Worm (Caenorhabditis elegans) whole organism, late embryonic: ENCODE data around the gene cpg-2.

Experiments
- C08G9.2 ChIP-seq: sonication (generic microtip); optimal IDR thresholded peaks from 2 replicates; lab custom pipeline; 2016; ENCODE audit warnings: mild to moderate bottlenecking, missing genetic modification characterization, moderate library complexity, missing compliant biosample characterization
- C38D4.7 ChIP-seq: fragments of 200-800 bp; sonication (Bioruptor generic); optimal IDR thresholded peaks from 2 replicates; lab custom pipeline; 2018; ENCODE audit warnings: mild to moderate bottlenecking, missing genetic modification characterization, moderate library complexity, missing compliant biosample characterization
- K09A11.1 ChIP-seq: sonication (generic microtip); optimal IDR thresholded peaks from 2 replicates; lab custom pipeline; 2017; ENCODE audit warnings: antibody characterized with exemption, mild to moderate bottlenecking, missing genetic modification characterization, missing compliant biosample characterization; ENCODE audit not compliant: insufficient read depth
- Y22D7AL.16 ChIP-seq: sonication (generic microtip); optimal IDR thresholded peaks from 2 replicates; lab custom pipeline; 2016; ENCODE audit warnings: missing genetic modification characterization, missing compliant biosample characterization
- ahr-1 ChIP-seq: sonication (generic microtip); optimal IDR thresholded peaks from 2 replicates; lab custom pipeline; 2016; ENCODE audit warnings: missing genetic modification characterization, missing compliant biosample characterization
- ceh-19 ChIP-seq: fragments of 200-800 bp; sonication (Bioruptor generic); optimal IDR thresholded peaks from 2 replicates; lab custom pipeline; 2018; ENCODE audit warnings: mild to moderate bottlenecking, missing genetic modification characterization, missing compliant biosample characterization
- ceh-2 ChIP-seq: sonication (generic microtip); optimal IDR thresholded peaks from 2 replicates; lab custom pipeline; 2016; ENCODE audit warnings: missing genotype, missing genetic modification characterization, missing compliant biosample characterization
- ceh-22 ChIP-seq: sonication (generic microtip); optimal IDR thresholded peaks from 2 replicates; lab custom pipeline; 2017; ENCODE audit warnings: missing biosample characterization, missing genetic modification characterization
- ceh-24 ChIP-seq: sonication (generic microtip); optimal IDR thresholded peaks from 2 replicates; lab custom pipeline; 2016; ENCODE audit warnings: mild to moderate bottlenecking, missing genetic modification characterization, missing compliant biosample characterization
- ceh-31 ChIP-seq: sonication (generic microtip); optimal IDR thresholded peaks from 2 replicates; lab custom pipeline; 2016; ENCODE audit warnings: missing genetic modification characterization, missing compliant biosample characterization
- ceh-34 ChIP-seq: sonication (generic microtip); optimal IDR thresholded peaks from 2 replicates; lab custom pipeline; 2016; ENCODE audit warnings: mild to moderate bottlenecking, missing genetic modification characterization, missing compliant biosample characterization
- ceh-6 ChIP-seq: fragments of 200-800 bp; sonication (Bioruptor generic); optimal IDR thresholded peaks from 2 replicates; lab custom pipeline; 2018; ENCODE audit warnings: mild to moderate bottlenecking, missing genetic modification characterization, missing compliant biosample characterization
- ceh-9 ChIP-seq: sonication (generic microtip); optimal IDR thresholded peaks from 2 replicates; lab custom pipeline; 2016; ENCODE audit warnings: mild to moderate bottlenecking, missing genetic modification characterization, inconsistent platforms, missing compliant biosample characterization
- dmd-4 ChIP-seq: sonication (generic microtip); optimal IDR thresholded peaks from 2 replicates; lab custom pipeline; 2016; ENCODE audit warnings: borderline replicate concordance, missing genetic modification characterization, missing compliant biosample characterization
- dve-1 ChIP-seq: sonication (generic microtip); optimal IDR thresholded peaks from 2 replicates; lab custom pipeline; 2017; ENCODE audit warnings: antibody characterized with exemption, mild to moderate bottlenecking, missing genetic modification characterization, missing compliant biosample characterization
- elt-4 ChIP-seq: sonication (generic microtip); optimal IDR thresholded peaks from 2 replicates; lab custom pipeline; 2016; ENCODE audit warnings: missing genetic modification characterization, missing compliant biosample characterization
- eyg-1 ChIP-seq: sonication (generic microtip); optimal IDR thresholded peaks from 2 replicates; lab custom pipeline; 2016; ENCODE audit warnings: missing genotype, missing genetic modification characterization, missing compliant biosample characterization
- fax-1 ChIP-seq: sonication (generic microtip); optimal IDR thresholded peaks from 2 replicates; lab custom pipeline; 2016; ENCODE audit warnings: missing genotype, missing genetic modification characterization, missing compliant biosample characterization
- gmeb-2 ChIP-seq: sonication (generic microtip); optimal IDR thresholded peaks from 2 replicates; lab custom pipeline; 2016; ENCODE audit warnings: missing genetic modification characterization, inconsistent platforms, missing compliant biosample characterization
- hlh-15 ChIP-seq: sonication (generic microtip); optimal IDR thresholded peaks from 2 replicates; lab custom pipeline; 2016; ENCODE audit warnings: missing genetic modification characterization, missing compliant biosample characterization
- hlh-30 ChIP-seq: sonication (generic microtip); optimal IDR thresholded peaks from 2 replicates; lab custom pipeline; 2017; ENCODE audit warnings: antibody characterized with exemption, missing genetic modification characterization, missing compliant biosample characterization; ENCODE audit not compliant: insufficient read depth
- hlh-6 ChIP-seq: sonication (generic microtip); optimal IDR thresholded peaks from 2 replicates; lab custom pipeline; 2016; ENCODE audit warnings: missing genotype, missing genetic modification characterization, missing compliant biosample characterization
- hlh-8 ChIP-seq: sonication (generic microtip); optimal IDR thresholded peaks from 2 replicates; lab custom pipeline; 2016; ENCODE audit warnings: missing genotype, missing genetic modification characterization, missing compliant biosample characterization
- lin-11 ChIP-seq: fragments of 200-800 bp; sonication (Bioruptor generic); optimal IDR thresholded peaks from 2 replicates; lab custom pipeline; 2018; ENCODE audit warnings: mild to moderate bottlenecking, missing genetic modification characterization, missing compliant biosample characterization
- madf-2 ChIP-seq: sonication (generic microtip); optimal IDR thresholded peaks from 2 replicates; lab custom pipeline; 2017; ENCODE audit warnings: missing genetic modification characterization, missing compliant biosample characterization
- mec-3 ChIP-seq: sonication (generic microtip); optimal IDR thresholded peaks from 2 replicates; lab custom pipeline; 2016; ENCODE audit warnings: borderline replicate concordance, missing genetic modification characterization, missing compliant biosample characterization
- npax-4 ChIP-seq: sonication (generic microtip); optimal IDR thresholded peaks from 2 replicates; lab custom pipeline; 2016; ENCODE audit warnings: missing genetic modification characterization, missing compliant biosample characterization
- pag-3 ChIP-seq: sonication (generic microtip); optimal IDR thresholded peaks from 2 replicates; lab custom pipeline; 2016; ENCODE audit warnings: missing compliant biosample characterization, missing genetic modification characterization, borderline replicate concordance
- pha-4 ChIP-seq: fragments of 150-350 bp; optimal IDR thresholded peaks from 2 replicates; lab custom pipeline; 2018; ENCODE audit warnings: missing biosample characterization, missing genetic modification reagents, missing genetic modification characterization
- pqm-1 ChIP-seq: sonication (generic microtip); optimal IDR thresholded peaks from 2 replicates; lab custom pipeline; 2016; ENCODE audit warnings: missing genetic modification characterization, missing compliant biosample characterization
- pros-1 ChIP-seq: fragments of 150-350 bp; optimal IDR thresholded peaks from 2 replicates; lab custom pipeline; 2014; ENCODE audit warnings: missing biosample characterization, missing genetic modification reagents, missing genetic modification characterization
- ref-2 ChIP-seq: sonication (generic microtip); optimal IDR thresholded peaks from 2 replicates; lab custom pipeline; 2016; ENCODE audit warnings: missing genetic modification characterization, missing compliant biosample characterization
- rnt-1 ChIP-seq: sonication (generic microtip); optimal IDR thresholded peaks from 2 replicates; lab custom pipeline; 2016; ENCODE audit warnings: missing genetic modification characterization, missing compliant biosample characterization
- sdc-2 ChIP-seq: sonication (generic microtip); optimal IDR thresholded peaks from 2 replicates; lab custom pipeline; 2016; ENCODE audit warnings: missing genotype, missing genetic modification characterization, missing compliant biosample characterization
- sox-2 ChIP-seq: fragments of 200-800 bp; sonication (Bioruptor generic); IDR thresholded peaks from 2 replicates; pipeline ENCODE4 v1.3.6; 2022; ENCODE audit warnings: missing genetic modification reagents, missing genetic modification characterization, missing compliant biosample characterization
- sox-4 ChIP-seq: sonication (generic microtip); optimal IDR thresholded peaks from 2 replicates; lab custom pipeline; 2017; ENCODE audit warnings: mild to moderate bottlenecking, missing genetic modification characterization, inconsistent platforms, missing compliant biosample characterization
- syd-9 ChIP-seq: sonication (generic microtip); optimal IDR thresholded peaks from 2 replicates; lab custom pipeline; 2016; ENCODE audit warnings: mild to moderate bottlenecking, missing genetic modification characterization, moderate library complexity, missing compliant biosample characterization
- tbx-2 ChIP-seq: sonication (generic microtip); optimal IDR thresholded peaks from 2 replicates; lab custom pipeline; 2016; ENCODE audit warnings: missing genetic modification characterization, missing compliant biosample characterization
- unc-42 ChIP-seq: sonication (generic microtip); optimal IDR thresholded peaks from 2 replicates; lab custom pipeline; 2016; ENCODE audit warnings: missing genotype, missing genetic modification characterization, missing compliant biosample characterization
- unc-55 ChIP-seq: sonication (generic microtip); optimal IDR thresholded peaks from 2 replicates; lab custom pipeline; 2017; ENCODE audit warnings: missing biosample characterization, missing genetic modification reagents, missing genetic modification characterization
- zip-5 ChIP-seq: sonication (generic microtip); optimal IDR thresholded peaks from 2 replicates; lab custom pipeline; 2016; ENCODE audit warnings: missing genetic modification characterization, missing compliant biosample characterization
- ztf-16 ChIP-seq: sonication (generic microtip); optimal IDR thresholded peaks from 2 replicates; lab custom pipeline; 2017; ENCODE audit warnings: missing genetic modification characterization, missing compliant biosample characterization

cpg-2 gene

ce11 chrIII:7116615-7117252, 12.9 kb upstream of the cpg-2 start (continued):
- TF ChIP-seq ref-2 (peak; percentile 27), hlh-6 (tag; lab: Kevin White, UChicago) (no peak), sox-2 (GFP tag; lab: Robert Waterston, UW) (no peak), dve-1 (no peak), unc-42 (tag; lab: Kevin White, UChicago) (no peak), lin-11 (tag; lab: Kevin White, UChicago) (no peak), ceh-24 (tag; lab: Kevin White, UChicago) (no peak), mec-3 (tag; lab: Kevin White, UChicago) (no peak), hlh-15 (tag; lab: Kevin White, UChicago) (no peak), gmeb-2 (tag; lab: Kevin White, UChicago) (no peak), ceh-31 (tag; lab: Kevin White, UChicago) (no peak), zip-5 (no peak), ceh-2 (tag; lab: Kevin White, UChicago) (no peak), pqm-1 (tag; lab: Kevin White, UChicago) (no peak), madf-2 (tag; lab: Kevin White, UChicago) (no peak), pros-1 (peak; percentile 41), unc-55 (GFP tag; lab: Kevin White, UChicago) (peak; percentile 44), sdc-2 (no peak), pag-3 (no peak), ceh-34 (tag; lab: Kevin White, UChicago) (peak; percentile 40), hlh-30 (peak; percentile 81), Y22D7AL.16 (tag; lab: Kevin White, UChicago) (no peak), npax-4 (no peak), tbx-2 (peak; percentile 52), ceh-22 (tag; lab: Kevin White, UChicago) (no peak), sox-4 (tag; lab: Kevin White, UChicago) (no peak), C08G9.2 (tag; lab: Kevin White, UChicago) (no peak), K09A11.1 (no peak), ceh-9 (no peak), pha-4 (tag; lab: Kevin White, UChicago) (no peak), rnt-1 (no peak), ceh-6 (no peak), ztf-16 (tag; lab: Kevin White, UChicago) (no peak), C38D4.7 (GFP tag; lab: Kevin White, UChicago) (no peak), syd-9 (tag; lab: Kevin White, UChicago) (no peak), eyg-1 (tag; lab: Kevin White, UChicago) (no peak)

ce11 chrIII:7114952-7115488, 11.2 kb upstream of the cpg-2 start, which contains the start of gene nhr-10:
Gene nhr-10, minus strand, starts transcription at chrIII:7115438.
- TF ChIP-seq hlh-8 (tag; lab: Kevin White, UChicago) (no peak), ceh-19 (GFP tag; lab: Kevin White, UChicago) (no peak), ahr-1 (tag; lab: Kevin White, UChicago) (no peak), pros-1 (no peak), ceh-31 (tag; lab: Kevin White, UChicago) (no peak), elt-4 (tag; lab: Kevin White, UChicago) (no peak)

ce11 chrIII:7112285-7112684, 8.5 kb upstream of the cpg-2 start:
- no peak for TF ChIP-seq fax-1 (tag; lab: Kevin White, UChicago)
- TF ChIP-seq pqm-1 (tag; lab: Kevin White, UChicago): no peak
- no peak for TF ChIP-seq dmd-4 (tag; lab: Kevin White, UChicago)
